Fruit fly (Drosophila melanogaster) whole organism, embryonic: ENCODE results near the gene Evi5.
A peak's percentile ranks its signal among the peaks of the same experiment; 100 is the strongest.

Experiments used
- Adf1 ChIP-seq: fragments of 200-800 bp; sonication (Bioruptor generic); IDR thresholded peaks from 2 replicates; pipeline ENCODE4 v1.3.6; 2022; ENCODE audit warnings: missing biosample characterization, missing genetic modification characterization
- Aef1 ChIP-seq: fragments of 200-800 bp; sonication (Bioruptor generic); IDR thresholded peaks from 3 replicates; pipeline ENCODE4 v1.3.6; 2022; ENCODE audit warnings: missing biosample characterization, missing genetic modification characterization
- BEAF-32 ChIP-seq: fragments of 200-800 bp; sonication (Bioruptor generic); optimal IDR thresholded peaks from 3 replicates; lab custom pipeline; 2017; ENCODE audit warnings: missing biosample characterization, missing genetic modification characterization, mild to moderate bottlenecking, moderate library complexity, missing genetic modification reagents
- CG11456 ChIP-seq: fragments of 200-800 bp; sonication (Bioruptor generic); IDR thresholded peaks from 3 replicates; pipeline ENCODE4 v1.3.6; 2022; ENCODE audit warnings: missing biosample characterization, missing genetic modification characterization
- CG11504 ChIP-seq: fragments of 200-800 bp; sonication (Bioruptor generic); optimal IDR thresholded peaks from 3 replicates; lab custom pipeline; 2019; ENCODE audit warnings: missing biosample characterization, mild to moderate bottlenecking, missing genetic modification characterization, moderate library complexity
- CG12769 ChIP-seq: fragments of 200-800 bp; sonication (Bioruptor generic); optimal IDR thresholded peaks from 2 replicates; lab custom pipeline; 2019; ENCODE audit warnings: missing biosample characterization, mild to moderate bottlenecking, missing genetic modification characterization, moderate library complexity
- CG13296 ChIP-seq: fragments of 200-800 bp; sonication (Bioruptor generic); optimal IDR thresholded peaks from 3 replicates; lab custom pipeline; 2018; ENCODE audit warnings: missing biosample characterization, mild to moderate bottlenecking, missing genetic modification characterization
- CG14667 ChIP-seq: fragments of 200-800 bp; sonication (Bioruptor generic); IDR thresholded peaks from 2 replicates; pipeline ENCODE4 v1.3.6; 2022; ENCODE audit warnings: missing biosample characterization, missing genetic modification characterization
- CG15479 ChIP-seq: fragments of 200-800 bp; sonication (Bioruptor generic); optimal IDR thresholded peaks from 3 replicates; lab custom pipeline; 2019; ENCODE audit warnings: missing biosample characterization, mild to moderate bottlenecking, missing genetic modification characterization, moderate library complexity
- CG16863 ChIP-seq: fragments of 200-800 bp; sonication (Bioruptor generic); optimal IDR thresholded peaks from 3 replicates; lab custom pipeline; 2016; ENCODE audit warnings: missing biosample characterization, missing genetic modification characterization
- CG17361 ChIP-seq: fragments of 200-800 bp; sonication (Bioruptor generic); IDR thresholded peaks from 3 replicates; pipeline ENCODE4 v1.3.6; 2022; ENCODE audit warnings: missing biosample characterization, missing genetic modification characterization
- CG18262 ChIP-seq: fragments of 200-800 bp; optimal IDR thresholded peaks from 3 replicates; lab custom pipeline; 2019; ENCODE audit warnings: missing biosample characterization, mild to moderate bottlenecking, missing genetic modification characterization, moderate library complexity
- CG2129 ChIP-seq: fragments of 200-800 bp; sonication (Bioruptor generic); IDR thresholded peaks from 2 replicates; pipeline ENCODE4 v1.3.6; 2022; ENCODE audit warnings: missing biosample characterization, missing genetic modification characterization; ENCODE audit not compliant: partially characterized antibody
- CG2678 ChIP-seq: fragments of 200-800 bp; sonication (Bioruptor generic); optimal IDR thresholded peaks from 3 replicates; lab custom pipeline; 2019; ENCODE audit warnings: missing biosample characterization, mild to moderate bottlenecking, missing genetic modification characterization, moderate library complexity
- CG3995 ChIP-seq: fragments of 200-800 bp; sonication (Bioruptor generic); optimal IDR thresholded peaks from 3 replicates; lab custom pipeline; 2016; ENCODE audit warnings: missing biosample characterization, missing genetic modification characterization
- CG4820 ChIP-seq: fragments of 200-800 bp; sonication (Bioruptor generic); optimal IDR thresholded peaks from 3 replicates; lab custom pipeline; 2016; ENCODE audit warnings: missing biosample characterization, missing genetic modification characterization
- CG5953 ChIP-seq: fragments of 200-800 bp; sonication (Bioruptor generic); IDR thresholded peaks from 2 replicates; pipeline ENCODE4 v1.3.6; 2022; ENCODE audit warnings: missing biosample characterization, missing genetic modification characterization
- CG6765 ChIP-seq: fragments of 200-800 bp; sonication (Bioruptor generic); optimal IDR thresholded peaks from 3 replicates; lab custom pipeline; 2017; ENCODE audit warnings: missing biosample characterization, mild to moderate bottlenecking, missing genetic modification characterization
- CG7928 ChIP-seq: fragments of 200-800 bp; sonication (Bioruptor generic); optimal IDR thresholded peaks from 2 replicates; lab custom pipeline; 2017; ENCODE audit warnings: missing biosample characterization, mild to moderate bottlenecking, missing genetic modification characterization
- CG7963 ChIP-seq: fragments of 200-800 bp; sonication (Bioruptor generic); IDR thresholded peaks from 3 replicates; pipeline ENCODE4 v1.3.6; 2022; ENCODE audit warnings: missing biosample characterization, missing genetic modification characterization; ENCODE audit not compliant: partially characterized antibody
- CkIIα-i1 ChIP-seq: fragments of 200-800 bp; sonication (Bioruptor generic); IDR thresholded peaks from 2 replicates; pipeline ENCODE4 v1.3.6; 2022; ENCODE audit warnings: missing biosample characterization, missing genetic modification characterization
- Dll ChIP-seq: fragments of 200-800 bp; sonication (Bioruptor generic); IDR thresholded peaks from 4 replicates; pipeline ENCODE4 v1.3.6; 2022; ENCODE audit warnings: missing biosample characterization, missing genetic modification characterization; ENCODE audit not compliant: partially characterized antibody
- Doc2 ChIP-seq: fragments of 200-800 bp; sonication (Bioruptor generic); IDR thresholded peaks from 2 replicates; pipeline ENCODE4 v1.3.6; 2022; ENCODE audit warnings: missing biosample characterization, missing genetic modification characterization
- Ets65A ChIP-seq: fragments of 200-800 bp; sonication (Bioruptor generic); peaks from one replicate; lab custom pipeline; 2016; ENCODE audit warnings: missing biosample characterization, missing genetic modification characterization
- Ets97D ChIP-seq: fragments of 200-800 bp; sonication (Bioruptor generic); optimal IDR thresholded peaks from 3 replicates; lab custom pipeline; 2016; ENCODE audit warnings: missing biosample characterization, missing genetic modification characterization
- H2.0 ChIP-seq: fragments of 200-800 bp; sonication (Bioruptor generic); IDR thresholded peaks from 2 replicates; pipeline ENCODE4 v1.3.6; 2022; ENCODE audit warnings: missing biosample characterization, missing genetic modification characterization
- Hmr ChIP-seq: fragments of 200-800 bp; sonication (Bioruptor generic); optimal IDR thresholded peaks from 3 replicates; lab custom pipeline; 2017; ENCODE audit warnings: mild to moderate bottlenecking, missing biosample characterization, missing genetic modification reagents, missing genetic modification characterization
- Meics ChIP-seq: fragments of 200-800 bp; sonication (Bioruptor generic); optimal IDR thresholded peaks from 2 replicates; lab custom pipeline; 2017; ENCODE audit warnings: missing biosample characterization, mild to moderate bottlenecking, missing genetic modification characterization
- PHDP ChIP-seq: fragments of 200-800 bp; sonication (Bioruptor generic); optimal IDR thresholded peaks from 3 replicates; lab custom pipeline; 2018; ENCODE audit warnings: missing biosample characterization, mild to moderate bottlenecking, missing genetic modification characterization, moderate library complexity
- Poxn ChIP-seq: fragments of 200-800 bp; sonication (Bioruptor generic); IDR thresholded peaks from 2 replicates; pipeline ENCODE4 v1.3.6; 2022; ENCODE audit warnings: missing biosample characterization, missing genetic modification characterization
- Rfx ChIP-seq: fragments of 200-800 bp; sonication (Bioruptor generic); IDR thresholded peaks from 2 replicates; pipeline ENCODE4 v1.3.6; 2022; ENCODE audit warnings: missing biosample characterization, missing genetic modification characterization
- Six4 ChIP-seq: fragments of 200-800 bp; sonication (Bioruptor generic); optimal IDR thresholded peaks from 2 replicates; lab custom pipeline; 2016; ENCODE audit warnings: missing biosample characterization, missing genetic modification characterization
- ase ChIP-seq: fragments of 200-800 bp; sonication (Bioruptor generic); IDR thresholded peaks from 3 replicates; pipeline ENCODE4 v1.3.6; 2022; ENCODE audit warnings: missing biosample characterization, missing genetic modification characterization
- ato ChIP-seq: fragments of 200-800 bp; sonication (Bioruptor generic); IDR thresholded peaks from 2 replicates; pipeline ENCODE4 v1.3.6; 2022; ENCODE audit warnings: missing biosample characterization, missing genetic modification characterization; ENCODE audit not compliant: partially characterized antibody
- bab2 ChIP-seq: fragments of 200-800 bp; sonication (Bioruptor generic); optimal IDR thresholded peaks from 2 replicates; lab custom pipeline; 2016; ENCODE audit warnings: missing biosample characterization, missing genetic modification characterization
- bcd ChIP-seq: fragments of 200-800 bp; sonication (Bioruptor generic); optimal IDR thresholded peaks from 2 replicates; lab custom pipeline; 2017; ENCODE audit warnings: missing biosample characterization, mild to moderate bottlenecking, missing genetic modification characterization
- chn ChIP-seq: fragments of 200-800 bp; sonication (Bioruptor generic); optimal IDR thresholded peaks from 2 replicates; lab custom pipeline; 2016; ENCODE audit warnings: missing biosample characterization, missing genetic modification characterization
- crc ChIP-seq: fragments of 200-800 bp; sonication (Bioruptor generic); optimal IDR thresholded peaks from 2 replicates; lab custom pipeline; 2016; ENCODE audit warnings: missing biosample characterization, missing genetic modification characterization
- croc ChIP-seq: fragments of 200-800 bp; sonication (Bioruptor generic); conservative IDR thresholded peaks from 3 replicates; pipeline ENCODE4 v1.3.6; 2022; ENCODE audit warnings: missing biosample characterization, missing genetic modification characterization
- ewg ChIP-seq: fragments of 200-800 bp; sonication (Bioruptor generic); optimal IDR thresholded peaks from 3 replicates; lab custom pipeline; 2017; ENCODE audit warnings: mild to moderate bottlenecking, missing biosample characterization, missing genetic modification reagents, missing genetic modification characterization
- ftz-f1 ChIP-seq: fragments of 200-800 bp; sonication (Bioruptor generic); optimal IDR thresholded peaks from 2 replicates; lab custom pipeline; 2016; ENCODE audit warnings: missing biosample characterization, missing genetic modification characterization
- gfzf ChIP-seq: fragments of 200-800 bp; sonication (Bioruptor generic); optimal IDR thresholded peaks from 2 replicates; lab custom pipeline; 2016; ENCODE audit warnings: missing biosample characterization, mild to moderate bottlenecking, missing genetic modification characterization, moderate library complexity
- gsb-n ChIP-seq: fragments of 200-800 bp; sonication (Bioruptor generic); optimal IDR thresholded peaks from 3 replicates; lab custom pipeline; 2018; ENCODE audit warnings: missing biosample characterization, mild to moderate bottlenecking, missing genetic modification characterization
- odd ChIP-seq: fragments of 200-800 bp; sonication (Bioruptor generic); optimal IDR thresholded peaks from 2 replicates; lab custom pipeline; 2017; ENCODE audit warnings: missing biosample characterization, mild to moderate bottlenecking, missing genetic modification characterization
- phol ChIP-seq: fragments of 200-800 bp; sonication (Bioruptor generic); optimal IDR thresholded peaks from 3 replicates; lab custom pipeline; 2018; ENCODE audit warnings: missing biosample characterization, mild to moderate bottlenecking, missing genetic modification characterization, moderate library complexity
- pros ChIP-seq: fragments of 200-800 bp; sonication (Bioruptor generic); optimal IDR thresholded peaks from 3 replicates; lab custom pipeline; 2019; ENCODE audit warnings: missing biosample characterization, mild to moderate bottlenecking, missing genetic modification characterization, moderate library complexity
- seq ChIP-seq: fragments of 200-800 bp; sonication (Bioruptor generic); IDR thresholded peaks from 2 replicates; pipeline ENCODE4 v1.3.6; 2022; ENCODE audit warnings: missing biosample characterization, missing genetic modification characterization
- slou ChIP-seq: fragments of 200-800 bp; sonication (Bioruptor generic); optimal IDR thresholded peaks from 3 replicates; lab custom pipeline; 2016; ENCODE audit warnings: missing biosample characterization, missing genetic modification characterization
- so ChIP-seq: fragments of 200-800 bp; sonication (Bioruptor generic); IDR thresholded peaks from 3 replicates; pipeline ENCODE4 v1.3.6; 2022; ENCODE audit warnings: missing biosample characterization, missing genetic modification characterization
- sqz ChIP-seq: fragments of 200-800 bp; sonication (Bioruptor generic); optimal IDR thresholded peaks from 3 replicates; lab custom pipeline; 2018; ENCODE audit warnings: missing biosample characterization, mild to moderate bottlenecking, missing genetic modification characterization
- tap ChIP-seq: fragments of 200-800 bp; optimal IDR thresholded peaks from 3 replicates; lab custom pipeline; 2019; ENCODE audit warnings: missing biosample characterization, mild to moderate bottlenecking, missing genetic modification characterization, moderate library complexity
- toy ChIP-seq: fragments of 200-800 bp; sonication (Bioruptor generic); IDR thresholded peaks from 2 replicates; pipeline ENCODE4 v1.3.6; 2022; ENCODE audit warnings: missing biosample characterization, missing genetic modification characterization
- ttk ChIP-seq: fragments of 200-800 bp; sonication (Bioruptor generic); IDR thresholded peaks from 2 replicates; pipeline ENCODE4 v2.1.2; 2022; ENCODE audit warnings: missing biosample characterization, missing genetic modification characterization

The Evi5 gene

dm6 chrX:11427282-11427689 lies 26.9 kb downstream of the Evi5 start (continued):
- TF ChIP-seq croc (GFP tag; lab: Robert Waterston, UW) (no peak), Ets65A (no peak), odd (GFP tag; lab: Kevin White, UChicago) (peak; percentile 42), CG7928 (no peak), so (GFP tag; lab: Robert Waterston, UW) (0 out of 3 replicates have a peak, but pooled peaks have one; percentile 49), CG7963 (GFP tag; lab: Robert Waterston, UW) (no peak), Adf1 (GFP tag; lab: Robert Waterston, UW) (peak; percentile 31; the same call in 1 of the 2 replicates), chn (GFP tag; lab: Kevin White, UChicago) (no peak), ftz-f1 (GFP tag; lab: Kevin White, UChicago) (peak; percentile 92), gfzf (GFP tag; lab: Kevin White, UChicago) (no peak), Hmr (GFP tag; lab: Kevin White, UChicago) (peak; percentile 58), ewg (GFP tag; lab: Kevin White, UChicago) (no peak), Ets97D (no peak), Aef1 (0 out of 3 replicates have a peak, but pooled peaks have one; percentile 13), BEAF-32 (no peak), CG2678 (peak; percentile 62), ase (GFP tag; lab: Robert Waterston, UW) (no peak), CkIIα-i1 (no peak), bab2 (GFP tag; lab: Kevin White, UChicago) (no peak), Dll (GFP tag; lab: Robert Waterston, UW) (no peak), CG12769 (tag; lab: Kevin White, UChicago) (peak; percentile 57), CG2129 (no peak), CG11504 (no peak), H2.0 (GFP tag; lab: Robert Waterston, UW) (no peak), Poxn (GFP tag; lab: Robert Waterston, UW) (no peak), slou (GFP tag; lab: Kevin White, UChicago) (no peak), crc (GFP tag; lab: Kevin White, UChicago) (no peak), sqz (GFP tag; lab: Kevin White, UChicago) (no peak), CG14667 (GFP tag; lab: Robert Waterston, UW) (no peak), toy (GFP tag; lab: Robert Waterston, UW) (no peak), CG13296 (peak; percentile 61), CG16863 (GFP tag; lab: Kevin White, UChicago) (no peak), Doc2 (GFP tag; lab: Robert Waterston, UW) (no peak), CG4820 (no peak), pros (GFP tag; lab: Kevin White, UChicago) (no peak), PHDP (tag; lab: Kevin White, UChicago) (peak; percentile 57), CG6765 (peak; percentile 38), seq (GFP tag; lab: Robert Waterston, UW) (no peak), CG5953 (GFP tag; lab: Robert Waterston, UW) (no peak)

DNA sequence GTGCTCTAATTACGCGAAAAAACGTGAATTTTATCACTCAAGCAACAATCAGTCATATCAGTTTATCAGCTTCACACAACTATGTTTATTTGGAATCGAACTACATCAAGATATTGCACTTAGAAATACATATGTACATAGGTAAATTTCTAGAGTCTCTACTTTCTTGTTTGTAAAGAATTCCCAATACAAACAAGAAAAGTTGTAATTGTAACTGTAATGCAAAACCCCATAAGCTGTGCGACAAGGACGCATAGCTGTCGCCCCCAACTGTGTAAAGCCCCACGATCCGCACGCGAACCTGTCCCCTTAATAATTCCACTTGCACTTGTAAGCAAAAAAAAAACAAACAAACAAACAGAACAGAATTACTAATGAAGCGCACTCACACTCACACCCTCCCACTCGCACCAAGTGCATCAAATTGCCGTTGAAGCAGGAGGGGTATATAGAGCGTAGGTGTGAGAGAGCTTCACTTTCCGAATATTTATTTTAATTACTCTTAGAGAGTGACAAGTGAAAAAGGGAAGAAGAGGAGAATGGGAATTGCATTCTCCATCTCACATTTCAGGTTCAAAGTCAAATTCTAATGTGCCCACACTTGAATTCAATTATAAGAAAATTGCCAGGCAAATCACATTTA lies 28.1 kb downstream of the Evi5 start:
- TF ChIP-seq CG17361 (GFP tag; lab: Robert Waterston, UW) (no peak), bcd (GFP tag; lab: Kevin White, UChicago) (no peak), Six4 (GFP tag; lab: Kevin White, UChicago) (no peak), ato (no peak), Rfx (GFP tag; lab: Robert Waterston, UW) (no peak), tap (tag; lab: Kevin White, UChicago) (no peak), CG11456 (no peak), CG15479 (no peak), CG18262 (no peak), CG3995 (GFP tag; lab: Kevin White, UChicago) (no peak), Meics (GFP tag; lab: Kevin White, UChicago) (no peak), phol (tag; lab: Kevin White, UChicago) (no peak), ttk (GFP tag; lab: Robert Waterston, UW) (no peak), gsb-n (tag; lab: Kevin White, UChicago) (no peak), Aef1 (no peak)
